Worm (Caenorhabditis elegans) whole organism, L2 larva: ENCODE data around the gene Y54G2A.37.

ENCODE experiments used
- ama-1 ChIP-seq: fragments of 150-350 bp; optimal IDR thresholded peaks from 2 replicates; lab custom pipeline; 2018; ENCODE audit warnings: inconsistent platforms
- zag-1 ChIP-seq: fragments of 150-350 bp; optimal IDR thresholded peaks from 2 replicates; lab custom pipeline; 2014; ENCODE audit warnings: missing biosample characterization, missing genetic modification characterization

ce11 chrIV:2820408-2820807, at the start of gene Y54G2A.37:
- TF ChIP-seq zag-1 (tag; lab: Kevin White, UChicago) (no peak), ama-1 (lab: Kevin White, UChicago) (no peak)
